Fruit fly (Drosophila melanogaster) whole organism: ENCODE data around the gene tws.

Source experiments
- CG8478 ChIP-seq: fragments of >200 bp; optimal IDR thresholded peaks from 2 replicates; lab custom pipeline; 2018; ENCODE audit warnings: inconsistent platforms
- Dll ChIP-seq: fragments of >200 bp; optimal IDR thresholded peaks from 2 replicates; lab custom pipeline; 2017
- usp ChIP-seq: fragments of >200 bp; optimal IDR thresholded peaks from 2 replicates; lab custom pipeline; 2017; ENCODE audit warnings: missing biosample characterization, missing genetic modification characterization, mixed read lengths

DNA sequence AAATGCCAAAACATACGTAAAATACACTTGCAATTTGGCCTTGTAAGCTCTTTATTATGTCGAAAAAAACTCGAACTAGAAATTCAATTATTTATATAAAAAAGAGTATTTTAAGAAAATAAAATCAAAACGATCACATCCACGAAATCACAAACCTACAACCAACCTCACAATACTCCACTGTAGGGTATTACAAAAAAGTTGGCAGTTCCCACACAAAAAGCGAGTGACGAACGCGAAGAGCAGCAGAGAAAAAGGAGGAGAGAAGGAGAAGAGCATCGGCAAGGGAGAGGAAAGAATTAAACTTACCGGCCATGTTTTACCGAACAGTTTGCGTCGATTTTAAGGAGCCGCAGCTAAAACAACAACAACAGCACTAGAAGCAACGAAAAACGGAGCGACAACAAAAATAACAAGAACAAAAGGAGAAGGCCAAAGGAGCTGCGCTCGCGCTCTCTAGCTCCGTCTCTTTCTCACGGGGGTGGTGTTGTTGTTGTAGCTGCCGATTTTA, 6.6 kb downstream of the tws start:
- TF ChIP-seq CG8478 (lab: Kevin White, UChicago), result no peak
- no peak for TF ChIP-seq usp
- no peak for TF ChIP-seq Dll (lab: Kevin White, UChicago)
